Worm (Caenorhabditis elegans) whole organism, L4/young adult: Measurements from ENCODE around the gene col-102.

Source experiments
- W03F9.2 ChIP-seq: fragments of 150-350 bp; optimal IDR thresholded peaks from 2 replicates; lab custom pipeline; 2014; ENCODE audit warnings: missing biosample characterization, missing genetic modification characterization
- dao-5 ChIP-seq: sonication (generic microtip); optimal IDR thresholded peaks from 2 replicates; lab custom pipeline; 2016; ENCODE audit warnings: missing genotype, missing genetic modification characterization, moderate library complexity, missing compliant biosample characterization
- him-1 ChIP-seq: sonication (generic microtip); optimal IDR thresholded peaks from 2 replicates; lab custom pipeline; 2016; ENCODE audit warnings: missing genotype, missing genetic modification reagents, missing genetic modification characterization, missing compliant biosample characterization

ce11 chrIV:604144-604543 lies at the start of gene col-102:
- no peak for TF ChIP-seq him-1 (tag; lab: Kevin White, UChicago)
- no peak for TF ChIP-seq dao-5 (tag; lab: Kevin White, UChicago)
- no peak for TF ChIP-seq W03F9.2 (tag; lab: Kevin White, UChicago)
